Worm (Caenorhabditis elegans) whole organism, mixed stage, embryonic: ENCODE results near the gene smf-2.

ENCODE experiments used
- bed-3 ChIP-seq: fragments of 200-800 bp; sonication (Bioruptor generic); optimal IDR thresholded peaks from 3 replicates; lab custom pipeline; 2018; ENCODE audit warnings: mild to moderate bottlenecking, missing genetic modification characterization, moderate library complexity, missing compliant biosample characterization
- blmp-1 ChIP-seq: fragments of 150-350 bp; optimal IDR thresholded peaks from 2 replicates; lab custom pipeline; 2014; ENCODE audit warnings: missing biosample characterization, missing genetic modification characterization
- ceh-39 ChIP-seq: fragments of 150-350 bp; optimal IDR thresholded peaks from 2 replicates; lab custom pipeline; 2014; ENCODE audit warnings: missing biosample characterization, missing genetic modification characterization
- ceh-43 ChIP-seq: fragments of 200-800 bp; sonication (Bioruptor generic); optimal IDR thresholded peaks from 2 replicates; lab custom pipeline; 2018; ENCODE audit warnings: mild to moderate bottlenecking, missing genetic modification characterization, moderate library complexity, missing compliant biosample characterization
- ces-1 ChIP-seq: fragments of 150-350 bp; optimal IDR thresholded peaks from 2 replicates; lab custom pipeline; 2014; ENCODE audit warnings: missing biosample characterization, missing genetic modification reagents, missing genetic modification characterization
- cnd-1 ChIP-seq: fragments of 200-800 bp; sonication (Bioruptor generic); optimal IDR thresholded peaks from 2 replicates; lab custom pipeline; 2018; ENCODE audit warnings: mild to moderate bottlenecking, missing genetic modification characterization, missing compliant biosample characterization
- elt-1 ChIP-seq: sonication (generic microtip); optimal IDR thresholded peaks from 2 replicates; lab custom pipeline; 2017; ENCODE audit warnings: missing genetic modification characterization, mild to moderate bottlenecking, missing compliant biosample characterization, antibody characterized with exemption, moderate library complexity, borderline replicate concordance; ENCODE audit not compliant: insufficient read depth
- elt-3 ChIP-seq: fragments of 150-350 bp; optimal IDR thresholded peaks from 2 replicates; lab custom pipeline; 2014; ENCODE audit warnings: missing biosample characterization, missing genetic modification characterization
- ham-2 ChIP-seq: fragments of 200-800 bp; sonication (Bioruptor generic); optimal IDR thresholded peaks from 2 replicates; lab custom pipeline; 2018; ENCODE audit warnings: mild to moderate bottlenecking, missing genetic modification characterization, missing compliant biosample characterization
- hlh-1 ChIP-seq: fragments of 150-350 bp; optimal IDR thresholded peaks from 2 replicates; lab custom pipeline; 2014; ENCODE audit warnings: missing biosample characterization, missing genetic modification reagents, missing genetic modification characterization
- lin-13 ChIP-seq: fragments of 150-350 bp; optimal IDR thresholded peaks from 2 replicates; lab custom pipeline; 2014; ENCODE audit warnings: missing biosample characterization, missing genetic modification characterization
- lin-32 ChIP-seq: fragments of 200-800 bp; sonication (Bioruptor generic); optimal IDR thresholded peaks from 2 replicates; lab custom pipeline; 2018; ENCODE audit warnings: mild to moderate bottlenecking, missing genetic modification characterization, missing compliant biosample characterization
- mep-1 ChIP-seq: fragments of 150-350 bp; optimal IDR thresholded peaks from 2 replicates; lab custom pipeline; 2017; ENCODE audit warnings: missing biosample characterization, missing genetic modification reagents, missing genetic modification characterization, inconsistent platforms
- mls-2 ChIP-seq: sonication (generic microtip); optimal IDR thresholded peaks from 2 replicates; lab custom pipeline; 2016; ENCODE audit warnings: mild to moderate bottlenecking, missing genetic modification characterization, moderate library complexity, missing compliant biosample characterization
- nhr-12 ChIP-seq: fragments of 150-350 bp; optimal IDR thresholded peaks from 2 replicates; lab custom pipeline; 2014; ENCODE audit warnings: missing biosample characterization, missing genetic modification characterization
- nhr-2 ChIP-seq: fragments of 150-350 bp; optimal IDR thresholded peaks from 2 replicates; lab custom pipeline; 2014; ENCODE audit warnings: missing biosample characterization, missing genetic modification characterization
- nhr-237 ChIP-seq: fragments of 150-350 bp; optimal IDR thresholded peaks from 2 replicates; lab custom pipeline; 2014; ENCODE audit warnings: missing biosample characterization, missing genetic modification characterization
- nhr-28 ChIP-seq: fragments of 150-350 bp; optimal IDR thresholded peaks from 2 replicates; lab custom pipeline; 2014; ENCODE audit warnings: missing biosample characterization, missing genetic modification characterization
- pha-4 ChIP-seq: fragments of 150-350 bp; optimal IDR thresholded peaks from 2 replicates; lab custom pipeline; 2018; ENCODE audit warnings: missing biosample characterization, missing genetic modification reagents, missing genetic modification characterization
- sem-2 ChIP-seq: fragments of 200-800 bp; sonication (Bioruptor generic); optimal IDR thresholded peaks from 2 replicates; lab custom pipeline; 2018; ENCODE audit warnings: mild to moderate bottlenecking, missing genetic modification characterization, missing compliant biosample characterization
- snpc-4 ChIP-seq: fragments of 150-350 bp; optimal IDR thresholded peaks from 2 replicates; lab custom pipeline; 2014; ENCODE audit warnings: missing biosample characterization, missing genetic modification characterization
- sptf-1 ChIP-seq: sonication (generic microtip); optimal IDR thresholded peaks from 2 replicates; lab custom pipeline; 2017; ENCODE audit warnings: mild to moderate bottlenecking, missing genetic modification characterization, moderate library complexity, missing compliant biosample characterization
- tbx-8 ChIP-seq: fragments of 200-800 bp; sonication (Bioruptor generic); optimal IDR thresholded peaks from 2 replicates; lab custom pipeline; 2018; ENCODE audit warnings: mild to moderate bottlenecking, missing genetic modification characterization, moderate library complexity, missing compliant biosample characterization
- unc-120 ChIP-seq: sonication (generic microtip); optimal IDR thresholded peaks from 2 replicates; lab custom pipeline; 2017; ENCODE audit warnings: missing genetic modification characterization, missing compliant biosample characterization; ENCODE audit not compliant: poor library complexity, severe bottlenecking
- unc-39 ChIP-seq: fragments of 150-350 bp; optimal IDR thresholded peaks from 2 replicates; lab custom pipeline; 2014; ENCODE audit warnings: missing biosample characterization, missing genetic modification characterization
- unc-62 ChIP-seq: fragments of 150-350 bp; optimal IDR thresholded peaks from 2 replicates; lab custom pipeline; 2014; ENCODE audit warnings: missing biosample characterization, missing genetic modification reagents, missing genetic modification characterization
- zip-8 ChIP-seq: fragments of 150-350 bp; optimal IDR thresholded peaks from 2 replicates; lab custom pipeline; 2014; ENCODE audit warnings: missing biosample characterization, missing genetic modification characterization
- ztf-11 ChIP-seq: fragments of 150-350 bp; optimal IDR thresholded peaks from 2 replicates; lab custom pipeline; 2014; ENCODE audit warnings: missing biosample characterization, missing genetic modification characterization

smf-2 gene

ce11 chrX:6737329-6738008 is 19.0 kb upstream of the smf-2 start:
- peak; percentile 43 for TF ChIP-seq hlh-1 (tag; lab: Kevin White, UChicago)
- TF ChIP-seq ham-2, result peak; percentile 62
- TF ChIP-seq elt-1 (tag; lab: Kevin White, UChicago), result peak; percentile 88
- TF ChIP-seq snpc-4 (tag; lab: Kevin White, UChicago), result no peak
- TF ChIP-seq ces-1 (GFP tag; lab: Kevin White, UChicago), result peak; percentile 55
- TF ChIP-seq pha-4 (tag; lab: Kevin White, UChicago), result peak; percentile 60
- peak; percentile 18 for TF ChIP-seq mls-2 (tag; lab: Kevin White, UChicago)
- TF ChIP-seq sem-2, result peak; percentile 22
- TF ChIP-seq nhr-237 (tag; lab: Kevin White, UChicago), result peak; percentile 38
- peak; percentile 69 for TF ChIP-seq unc-62 (GFP tag; lab: Kevin White, UChicago)
- TF ChIP-seq unc-120 (tag; lab: Kevin White, UChicago), result peak; percentile 58
- peak; percentile 92 for TF ChIP-seq elt-3 (tag; lab: Kevin White, UChicago)
- no peak for TF ChIP-seq bed-3 (GFP tag; lab: Kevin White, UChicago)
- peak; percentile 35 for TF ChIP-seq mep-1
- TF ChIP-seq blmp-1 (tag; lab: Kevin White, UChicago), result peak; percentile 37
- no peak for TF ChIP-seq ceh-39 (tag; lab: Kevin White, UChicago)
- TF ChIP-seq lin-13 (tag; lab: Kevin White, UChicago), result peak; percentile 14
- TF ChIP-seq cnd-1 (tag; lab: Kevin White, UChicago), result no peak

DNA sequence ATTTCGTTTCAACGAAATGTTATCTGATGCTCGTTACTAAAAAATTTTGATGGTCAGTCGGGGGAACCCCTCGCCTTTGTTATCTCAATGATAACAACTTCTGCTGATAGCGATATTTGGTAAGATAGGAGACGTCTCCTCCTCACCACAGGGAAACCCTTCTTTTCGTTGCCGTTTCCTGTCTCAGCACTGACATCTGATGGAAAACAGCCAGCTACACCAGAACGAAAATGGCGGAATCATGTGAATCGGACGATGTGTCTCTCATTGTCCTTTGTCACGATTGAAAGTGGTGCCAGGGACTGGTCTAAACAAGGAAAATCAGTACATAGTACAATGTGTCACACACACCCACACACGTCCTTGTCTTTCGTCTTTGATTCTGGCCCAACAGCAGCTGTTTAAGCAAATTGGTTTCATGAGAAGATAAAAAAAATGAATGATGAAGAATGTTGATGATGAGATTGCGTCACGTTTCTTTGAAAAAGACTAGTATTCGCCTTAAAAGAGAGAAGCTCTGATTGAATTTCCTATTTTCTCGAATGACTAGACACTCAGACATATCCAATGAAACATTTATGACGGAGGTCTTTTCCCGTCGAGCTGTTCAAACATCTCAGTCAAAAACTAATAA is 18.0 kb upstream of the smf-2 start:
- TF ChIP-seq lin-13 (tag; lab: Kevin White, UChicago) (no peak), ham-2 (no peak), sptf-1 (tag; lab: Kevin White, UChicago) (no peak), unc-39 (no peak), elt-3 (tag; lab: Kevin White, UChicago) (peak; percentile 83), ces-1 (GFP tag; lab: Kevin White, UChicago) (peak; percentile 35), elt-1 (tag; lab: Kevin White, UChicago) (peak; percentile 9), hlh-1 (tag; lab: Kevin White, UChicago) (no peak)

- TF ChIP-seq cnd-1 (tag; lab: Kevin White, UChicago), result no peak
- no peak for TF ChIP-seq sem-2
- TF ChIP-seq lin-32 (GFP tag; lab: Kevin White, UChicago), result no peak
- TF ChIP-seq, all 35 proteins: peak for 0
Measured at ce11 chrX:6735494-6735893, 17.0 kb upstream of the smf-2 start.

DNA sequence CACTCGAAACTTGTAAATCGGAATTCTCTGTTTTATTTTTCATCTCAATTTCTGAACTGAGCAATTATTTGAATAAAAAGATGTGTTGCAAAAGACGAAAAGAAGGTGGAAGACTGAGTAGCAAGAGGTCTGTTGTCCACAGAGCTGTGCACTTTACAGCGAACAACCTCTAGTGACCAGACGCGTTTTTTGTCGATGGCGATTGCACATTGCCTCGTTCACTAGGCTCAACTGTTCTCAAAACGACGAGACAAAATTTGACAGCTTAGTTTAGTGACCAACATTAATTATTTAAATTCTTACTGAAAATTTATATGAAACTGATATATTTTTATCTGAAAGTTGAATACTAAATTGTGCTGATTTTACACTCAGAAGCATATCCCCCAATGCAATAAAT is 14.7 kb upstream of the smf-2 start, which contains the start of gene R03E9.2:
Gene R03E9.2, minus strand, starts transcription at position 101 of the 400 bp plus-strand sequence.
- peak; percentile 84 for TF ChIP-seq hlh-1 (tag; lab: Kevin White, UChicago)
- TF ChIP-seq ces-1 (GFP tag; lab: Kevin White, UChicago), result no peak

ce11 chrX:6729593-6729992 is 11.1 kb upstream of the smf-2 start, which contains the start of gene K11G12.6:
Gene K11G12.6, minus strand, starts transcription at chrX:6729657.
- TF ChIP-seq ztf-11 (no peak), unc-39 (no peak), sptf-1 (tag; lab: Kevin White, UChicago) (no peak), nhr-237 (tag; lab: Kevin White, UChicago) (peak; percentile 13), pha-4 (tag; lab: Kevin White, UChicago) (peak; percentile 73), bed-3 (GFP tag; lab: Kevin White, UChicago) (no peak), hlh-1 (tag; lab: Kevin White, UChicago) (no peak), ham-2 (no peak)
- TF ChIP-seq, all 35 proteins: peak for 2

DNA sequence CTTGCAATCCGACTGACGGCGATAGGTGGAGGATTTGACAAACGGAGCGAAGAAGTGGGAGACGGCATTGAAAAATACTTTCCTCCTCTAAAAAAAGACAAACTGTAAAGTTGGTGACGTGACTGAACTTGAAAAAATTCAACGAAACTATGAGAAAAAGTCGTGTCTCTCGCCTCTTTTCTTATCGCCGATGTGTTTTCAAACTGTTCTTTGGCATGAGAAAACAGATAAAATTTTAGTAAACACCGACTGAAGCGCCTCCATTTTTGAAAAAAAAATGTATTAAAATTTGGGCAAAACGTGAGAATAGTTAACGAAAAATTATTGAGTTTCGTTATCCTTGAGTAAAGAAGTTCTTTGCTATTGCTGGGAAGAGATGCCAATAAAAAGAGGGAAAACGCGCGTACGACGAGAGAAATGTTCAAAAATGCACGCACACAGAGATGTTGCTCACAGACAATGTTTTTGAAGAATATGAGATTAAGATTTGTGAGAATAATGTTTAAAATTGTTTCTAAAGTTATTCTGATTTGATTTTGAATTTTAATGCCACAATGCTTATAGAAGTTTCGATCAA is 10.4 kb upstream of the smf-2 start:
- TF ChIP-seq ztf-11 (no peak), hlh-1 (tag; lab: Kevin White, UChicago) (no peak), elt-1 (tag; lab: Kevin White, UChicago) (no peak), elt-3 (tag; lab: Kevin White, UChicago) (no peak), tbx-8 (GFP tag; lab: Kevin White, UChicago) (no peak), lin-13 (tag; lab: Kevin White, UChicago) (no peak), nhr-237 (tag; lab: Kevin White, UChicago) (no peak), blmp-1 (tag; lab: Kevin White, UChicago) (no peak), nhr-2 (tag; lab: Kevin White, UChicago) (no peak), zip-8 (tag; lab: Kevin White, UChicago) (no peak), ceh-43 (GFP tag; lab: Kevin White, UChicago) (no peak), nhr-12 (tag; lab: Kevin White, UChicago) (no peak), bed-3 (GFP tag; lab: Kevin White, UChicago) (no peak), nhr-28 (tag; lab: Kevin White, UChicago) (no peak), pha-4 (tag; lab: Kevin White, UChicago) (no peak), mep-1 (no peak), ces-1 (GFP tag; lab: Kevin White, UChicago) (no peak), sem-2 (no peak)
